Fruit fly (Drosophila melanogaster) whole organism, adult: ENCODE data around the gene CG46512.
"Not testable (repeated sequence)": the region's sequence is repeated elsewhere in the genome, so short reads cannot be mapped to it uniquely, and the experiment has no call there.

Experiments used
- CG12768 ChIP-seq: fragments of 200-800 bp; sonication (Bioruptor generic); optimal IDR thresholded peaks from 2 replicates; lab custom pipeline; 2017; ENCODE audit warnings: missing biosample characterization, missing genetic modification characterization, mild to moderate bottlenecking, moderate library complexity, missing genetic modification reagents
- ovo ChIP-seq: fragments of 200-800 bp; sonication (Bioruptor generic); optimal IDR thresholded peaks from 2 replicates; lab custom pipeline; 2016; ENCODE audit warnings: missing biosample characterization, missing genetic modification characterization

- TF ChIP-seq CG12768, ovo (GFP tag; lab: Kevin White, UChicago): not testable (repeated sequence)
These were observed 44.1 kb downstream of the CG46512 start, which contains the start of gene CG46519 for dm6 chrX:22231270-22231669.
